Fruit fly (Drosophila melanogaster): ENCODE measurements around the gene CG13857.

DNA sequence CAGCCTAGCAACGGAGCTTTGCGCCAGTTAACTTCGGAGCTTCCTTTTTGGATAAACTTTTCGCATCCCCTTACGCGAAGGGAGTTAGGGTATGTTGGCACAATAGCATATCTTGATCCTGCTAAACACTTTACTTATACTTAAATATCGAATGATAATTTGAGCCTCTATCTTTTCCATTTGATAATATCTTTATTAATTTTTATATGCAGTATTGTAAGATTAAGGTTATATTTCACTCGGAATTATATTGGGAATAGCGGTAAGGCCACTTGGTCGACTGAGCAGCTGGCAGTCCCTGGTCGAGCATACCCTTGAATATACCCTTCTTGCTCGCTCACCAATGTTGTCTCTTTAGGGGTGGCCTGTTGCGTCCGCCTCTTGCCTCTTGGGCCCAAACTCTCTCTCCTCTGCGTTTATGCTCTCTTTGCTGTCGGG is 25.1 kb downstream of the CG13857 start:
- no peak for TF ChIP-seq cnc (optimal IDR thresholded peaks at IDR 0.05)
- TF ChIP-seq CG33017 (tag; optimal IDR thresholded peaks at IDR 0.05) = peak; percentile 30
- peak; percentile 72 for TF ChIP-seq Hr96 (GFP tag; optimal IDR thresholded peaks at IDR 0.05)
- TF ChIP-seq bab1 (GFP tag; optimal IDR thresholded peaks at IDR 0.05) = peak; percentile 2
- TF ChIP-seq CG5204 (GFP tag; optimal IDR thresholded peaks at IDR 0.05) = no peak
- TF ChIP-seq ovo (GFP tag; optimal IDR thresholded peaks at IDR 0.05) = no peak

All from whole organism, adult.